Worm (Caenorhabditis elegans): ENCODE data around the gene Y38F1A.2.

Gene Y38F1A.2

ce11 chrII:12965138-12965537 lies 10.4 kb downstream of the Y38F1A.2 start:
- TF ChIP-seq tab-1 (GFP tag; IDR thresholded peaks at IDR 0.05), result no peak
- no peak for TF ChIP-seq ref-1 (GFP tag; conservative IDR thresholded peaks at IDR 0.05)
- TF ChIP-seq T22C8.4 (GFP tag; IDR thresholded peaks at IDR 0.05), result no peak
- no peak for TF ChIP-seq klf-2 (GFP tag; conservative IDR thresholded peaks at IDR 0.05)
- TF ChIP-seq med-1 (GFP tag; optimal IDR thresholded peaks at IDR 0.05; ENCODE audit: insufficient read depth), result no peak
- no peak for TF ChIP-seq cog-1 (tag; optimal IDR thresholded peaks at IDR 0.05)
- no peak for TF ChIP-seq ztf-23 (GFP tag; IDR thresholded peaks at IDR 0.05)
- TF ChIP-seq ztf-29 (GFP tag; IDR thresholded peaks at IDR 0.05), result no peak
- no peak for TF ChIP-seq flt-1 (GFP tag; IDR thresholded peaks at IDR 0.05)

- TF ChIP-seq T22C8.4 (GFP tag; IDR thresholded peaks at IDR 0.05), result no peak
- no peak for TF ChIP-seq cog-1 (tag; optimal IDR thresholded peaks at IDR 0.05)
- no peak for TF ChIP-seq ref-1 (GFP tag; conservative IDR thresholded peaks at IDR 0.05)
- no peak for TF ChIP-seq flt-1 (GFP tag; IDR thresholded peaks at IDR 0.05)
- no peak for TF ChIP-seq med-1 (GFP tag; optimal IDR thresholded peaks at IDR 0.05; ENCODE audit: insufficient read depth)
- TF ChIP-seq ztf-23 (GFP tag; IDR thresholded peaks at IDR 0.05), result no peak
- TF ChIP-seq klf-2 (GFP tag; conservative IDR thresholded peaks at IDR 0.05), result no peak
- no peak for TF ChIP-seq ztf-29 (GFP tag; IDR thresholded peaks at IDR 0.05)
- no peak for TF ChIP-seq tab-1 (GFP tag; IDR thresholded peaks at IDR 0.05)
Measured at ce11 chrII:12965538-12965588, 10.6 kb downstream of the Y38F1A.2 start, which contains the start of gene ptr-18. ptr-18 (plus strand) TSS chrII:12965546.

- TF ChIP-seq flt-1 (GFP tag; IDR thresholded peaks at IDR 0.05) (no peak), ztf-29 (GFP tag; IDR thresholded peaks at IDR 0.05) (no peak), tab-1 (GFP tag; IDR thresholded peaks at IDR 0.05) (no peak), cog-1 (tag; optimal IDR thresholded peaks at IDR 0.05) (no peak)
Measured at ce11 chrII:12965589-12965988, 10.8 kb downstream of the Y38F1A.2 start.

ce11 chrII:12966274-12966673 lies 11.5 kb downstream of the Y38F1A.2 start:
- no peak for TF ChIP-seq ztf-23 (GFP tag; IDR thresholded peaks at IDR 0.05)
- TF ChIP-seq ref-1 (GFP tag; conservative IDR thresholded peaks at IDR 0.05), result no peak
- TF ChIP-seq T22C8.4 (GFP tag; IDR thresholded peaks at IDR 0.05), result no peak
- no peak for TF ChIP-seq cog-1 (tag; optimal IDR thresholded peaks at IDR 0.05)
- TF ChIP-seq flt-1 (GFP tag; IDR thresholded peaks at IDR 0.05), result no peak
- TF ChIP-seq klf-2 (GFP tag; conservative IDR thresholded peaks at IDR 0.05), result no peak
- TF ChIP-seq tab-1 (GFP tag; IDR thresholded peaks at IDR 0.05), result no peak

ce11 chrII:12968448-12968969 lies 13.8 kb downstream of the Y38F1A.2 start:
- no peak for TF ChIP-seq T22C8.4 (GFP tag; IDR thresholded peaks at IDR 0.05)
- TF ChIP-seq tab-1 (GFP tag; IDR thresholded peaks at IDR 0.05), result no peak
- TF ChIP-seq med-1 (GFP tag; optimal IDR thresholded peaks at IDR 0.05; ENCODE audit: insufficient read depth), result no peak
- TF ChIP-seq cog-1 (tag; optimal IDR thresholded peaks at IDR 0.05), result no peak
- no peak for TF ChIP-seq ztf-29 (GFP tag; IDR thresholded peaks at IDR 0.05)
- TF ChIP-seq flt-1 (GFP tag; IDR thresholded peaks at IDR 0.05), result no peak

ce11 chrII:12969622-12970021 lies 14.9 kb downstream of the Y38F1A.2 start, which contains the start of gene Y38F1A.4:
Y38F1A.4 (minus strand) TSS chrII:12969722.
- TF ChIP-seq klf-2 (GFP tag; conservative IDR thresholded peaks at IDR 0.05), result no peak
- no peak for TF ChIP-seq T22C8.4 (GFP tag; IDR thresholded peaks at IDR 0.05)
- TF ChIP-seq tab-1 (GFP tag; IDR thresholded peaks at IDR 0.05), result no peak
- no peak for TF ChIP-seq cog-1 (tag; optimal IDR thresholded peaks at IDR 0.05)
- TF ChIP-seq ref-1 (GFP tag; conservative IDR thresholded peaks at IDR 0.05), result no peak
- no peak for TF ChIP-seq med-1 (GFP tag; optimal IDR thresholded peaks at IDR 0.05; ENCODE audit: insufficient read depth)
- TF ChIP-seq flt-1 (GFP tag; IDR thresholded peaks at IDR 0.05), result no peak
- no peak for TF ChIP-seq ztf-23 (GFP tag; IDR thresholded peaks at IDR 0.05)
- no peak for TF ChIP-seq ztf-29 (GFP tag; IDR thresholded peaks at IDR 0.05)

- TF ChIP-seq T22C8.4 (GFP tag; IDR thresholded peaks at IDR 0.05) (no peak), flt-1 (GFP tag; IDR thresholded peaks at IDR 0.05) (no peak), tab-1 (GFP tag; IDR thresholded peaks at IDR 0.05) (no peak), cog-1 (tag; optimal IDR thresholded peaks at IDR 0.05) (no peak), ztf-29 (GFP tag; IDR thresholded peaks at IDR 0.05) (no peak), med-1 (GFP tag; optimal IDR thresholded peaks at IDR 0.05; ENCODE audit: insufficient read depth) (no peak), ztf-23 (GFP tag; IDR thresholded peaks at IDR 0.05) (no peak), klf-2 (GFP tag; conservative IDR thresholded peaks at IDR 0.05) (no peak), ref-1 (GFP tag; conservative IDR thresholded peaks at IDR 0.05) (no peak)
Measured at ce11 chrII:12978658-12979057, 23.9 kb downstream of the Y38F1A.2 start.

ce11 chrII:12980212-12980611 lies 25.5 kb downstream of the Y38F1A.2 start, which contains the start of gene cyd-1:
cyd-1 (plus strand) TSS chrII:12980591.
- TF ChIP-seq tab-1 (GFP tag; IDR thresholded peaks at IDR 0.05), result no peak
- TF ChIP-seq ztf-23 (GFP tag; IDR thresholded peaks at IDR 0.05), result no peak
- no peak for TF ChIP-seq med-1 (GFP tag; optimal IDR thresholded peaks at IDR 0.05; ENCODE audit: insufficient read depth)
- no peak for TF ChIP-seq ztf-29 (GFP tag; IDR thresholded peaks at IDR 0.05)
- no peak for TF ChIP-seq ref-1 (GFP tag; conservative IDR thresholded peaks at IDR 0.05)
- no peak for TF ChIP-seq klf-2 (GFP tag; conservative IDR thresholded peaks at IDR 0.05)
- TF ChIP-seq flt-1 (GFP tag; IDR thresholded peaks at IDR 0.05), result no peak
- TF ChIP-seq T22C8.4 (GFP tag; IDR thresholded peaks at IDR 0.05), result no peak

ce11 chrII:12981980-12982575 lies 27.3 kb downstream of the Y38F1A.2 start:
- TF ChIP-seq flt-1 (GFP tag; IDR thresholded peaks at IDR 0.05), result no peak
- TF ChIP-seq tab-1 (GFP tag; IDR thresholded peaks at IDR 0.05), result no peak
- no peak for TF ChIP-seq T22C8.4 (GFP tag; IDR thresholded peaks at IDR 0.05)
- no peak for TF ChIP-seq ztf-29 (GFP tag; IDR thresholded peaks at IDR 0.05)
- TF ChIP-seq ref-1 (GFP tag; conservative IDR thresholded peaks at IDR 0.05), result no peak
- no peak for TF ChIP-seq med-1 (GFP tag; optimal IDR thresholded peaks at IDR 0.05; ENCODE audit: insufficient read depth)
- no peak for TF ChIP-seq ztf-23 (GFP tag; IDR thresholded peaks at IDR 0.05)
- TF ChIP-seq cog-1 (tag; optimal IDR thresholded peaks at IDR 0.05), result no peak
- no peak for TF ChIP-seq klf-2 (GFP tag; conservative IDR thresholded peaks at IDR 0.05)

ce11 chrII:12982830-12983229 lies 28.1 kb downstream of the Y38F1A.2 start:
- TF ChIP-seq cog-1 (tag; optimal IDR thresholded peaks at IDR 0.05) (no peak), ztf-29 (GFP tag; IDR thresholded peaks at IDR 0.05) (no peak), med-1 (GFP tag; optimal IDR thresholded peaks at IDR 0.05; ENCODE audit: insufficient read depth) (no peak), flt-1 (GFP tag; IDR thresholded peaks at IDR 0.05) (no peak)

Data from whole organism, midembryonic.